Fruit fly (Drosophila melanogaster) Kc167 (cell line): ENCODE data around the gene Tsp68C.

Experiments used
- Myc ChIP-seq: fragments of >200 bp; optimal IDR thresholded peaks from 2 replicates; lab custom pipeline; 2017; ENCODE audit warnings: missing external identifiers
- Sin3A ChIP-seq: fragments of >200 bp; optimal IDR thresholded peaks from 2 replicates; lab custom pipeline; 2018; ENCODE audit warnings: missing external identifiers
- h ChIP-seq: fragments of >200 bp; optimal IDR thresholded peaks from 3 replicates; lab custom pipeline; 2018; ENCODE audit warnings: missing external identifiers
- insv ChIP-seq: fragments of >200 bp; optimal IDR thresholded peaks from 3 replicates; lab custom pipeline; 2018; ENCODE audit warnings: missing external identifiers
- psq ChIP-seq: fragments of >200 bp; optimal IDR thresholded peaks from 2 replicates; lab custom pipeline; 2017; ENCODE audit warnings: missing external identifiers
- ttk ChIP-seq: sonication (Bioruptor generic); optimal IDR thresholded peaks from 2 replicates; lab custom pipeline; 2017; ENCODE audit warnings: missing external identifiers

Tsp68C gene

DNA sequence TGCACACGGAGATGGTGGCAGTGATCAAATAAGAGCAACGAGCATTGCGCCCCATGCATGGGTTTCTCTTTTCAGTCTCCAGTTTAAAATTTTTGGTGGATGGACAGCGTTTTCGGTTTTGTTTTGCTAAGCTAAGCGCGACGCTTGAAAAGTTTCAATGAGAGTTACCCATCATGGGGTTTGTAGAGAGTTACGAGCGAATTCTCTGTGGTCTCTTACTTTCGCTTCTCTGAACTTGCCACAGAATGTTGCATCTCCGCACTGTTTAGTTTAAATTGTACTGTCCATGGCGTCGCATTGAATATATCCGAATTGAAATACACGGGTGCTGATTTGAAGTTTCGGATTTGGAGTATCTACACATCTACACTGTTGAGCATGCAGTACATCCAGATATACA lies at the start of gene Tsp68C:
Gene Tsp68C, plus strand, starts transcription at position 301 of the 400 bp plus-strand sequence.
- TF ChIP-seq insv (no peak), psq (lab: Kevin White, UChicago) (no peak), Myc (lab: Kevin White, UChicago) (no peak), ttk (no peak), Sin3A (lab: Kevin White, UChicago) (no peak), h (lab: Kevin White, UChicago) (no peak)

DNA sequence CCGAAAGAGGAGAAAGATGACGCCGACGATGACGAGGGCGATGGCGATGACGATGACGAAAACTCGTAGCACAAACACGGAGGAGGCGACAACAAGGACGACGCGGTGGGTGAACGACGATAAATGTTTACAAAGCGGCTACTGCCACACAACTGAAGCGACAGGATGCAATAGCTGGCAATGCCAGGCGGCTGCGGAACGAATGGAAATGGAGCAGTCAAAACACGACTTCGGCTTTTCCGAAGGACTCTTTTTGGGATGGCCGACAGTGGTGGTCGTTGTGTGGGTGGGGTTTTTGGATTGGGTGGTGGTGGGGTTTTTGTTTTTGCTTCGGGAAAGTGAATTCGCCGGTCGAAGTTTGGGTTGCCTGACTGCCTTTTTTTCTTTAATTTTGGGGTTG lies 40.2 kb upstream of the Tsp68C start, which contains the start of gene bru3:
Gene bru3, minus strand, starts transcription at position 143 of the 400 bp plus-strand sequence.
- TF ChIP-seq Sin3A (lab: Kevin White, UChicago) (no peak), insv (no peak), h (lab: Kevin White, UChicago) (no peak), ttk (no peak), psq (lab: Kevin White, UChicago) (no peak), Myc (lab: Kevin White, UChicago) (no peak)

DNA sequence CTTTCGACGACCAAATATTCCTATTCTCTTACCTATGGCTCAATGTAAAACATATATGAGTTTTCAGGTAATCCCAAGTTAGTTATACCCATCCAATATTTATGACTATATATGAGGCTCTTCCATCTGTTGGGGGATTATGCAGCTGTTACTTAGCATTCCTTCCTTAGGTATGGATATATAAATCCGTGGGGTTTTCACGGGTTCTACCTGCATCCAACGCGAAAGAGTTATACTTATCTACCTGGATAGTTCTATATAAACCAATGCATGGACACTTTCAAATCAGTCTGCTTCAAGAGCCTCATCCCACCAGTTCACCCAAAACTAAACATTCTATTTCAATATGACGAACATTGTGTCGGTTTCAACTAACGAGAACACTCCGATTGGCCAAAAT lies 6.0 kb upstream of the Tsp68C start, which contains the start of gene CG43184:
Gene CG43184, plus strand, starts transcription at position 301 of the 400 bp plus-strand sequence.
- no peak for TF ChIP-seq Myc (lab: Kevin White, UChicago)
- no peak for TF ChIP-seq insv
- TF ChIP-seq psq (lab: Kevin White, UChicago) = no peak

DNA sequence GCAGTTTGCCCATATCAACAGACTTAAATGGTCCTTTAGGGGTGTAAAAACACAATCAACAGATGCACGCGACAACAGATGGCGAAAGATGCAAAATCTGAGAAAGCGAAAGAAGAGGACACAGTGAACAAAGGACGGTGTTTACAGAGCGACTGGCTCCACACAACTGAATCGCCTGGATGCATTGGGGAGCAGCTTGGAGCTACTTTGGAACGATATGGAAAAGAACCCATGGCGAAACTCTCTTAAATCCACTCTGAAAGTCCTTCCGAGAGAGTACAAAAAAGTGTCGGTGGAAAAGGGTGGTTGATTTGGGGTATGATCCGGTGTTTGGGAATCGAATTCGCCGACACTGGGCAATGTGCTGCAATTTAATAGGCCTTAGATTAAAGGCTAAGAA lies 2.7 kb upstream of the Tsp68C start:
- TF ChIP-seq Myc (lab: Kevin White, UChicago) (no peak), psq (lab: Kevin White, UChicago) (no peak), ttk (no peak), insv (no peak), Sin3A (lab: Kevin White, UChicago) (no peak)

DNA sequence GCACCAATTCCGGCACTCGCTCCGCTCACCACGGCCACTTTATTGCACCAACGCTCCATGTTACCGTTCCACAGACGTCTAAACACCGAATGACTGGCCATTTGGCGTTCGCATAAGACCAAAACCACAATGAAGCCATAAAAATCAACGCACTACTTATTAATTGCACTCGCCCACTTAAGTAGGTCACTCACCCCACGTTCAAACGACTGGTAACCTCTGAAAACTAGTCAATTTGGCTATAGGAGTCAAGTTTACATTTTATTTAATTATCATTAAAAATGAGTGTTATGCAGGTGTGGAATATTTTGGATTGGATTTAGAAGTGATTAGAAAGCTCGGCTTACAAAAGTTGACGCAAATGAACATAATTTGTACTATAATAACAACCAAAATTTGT lies 1.3 kb upstream of the Tsp68C start, which contains the start of gene CG8757:
Gene CG8757, minus strand, starts transcription at position 101 of the 400 bp plus-strand sequence.
- TF ChIP-seq insv (no peak), h (lab: Kevin White, UChicago) (no peak), psq (lab: Kevin White, UChicago) (no peak), Sin3A (lab: Kevin White, UChicago) (no peak), Myc (lab: Kevin White, UChicago) (no peak), ttk (no peak)

DNA sequence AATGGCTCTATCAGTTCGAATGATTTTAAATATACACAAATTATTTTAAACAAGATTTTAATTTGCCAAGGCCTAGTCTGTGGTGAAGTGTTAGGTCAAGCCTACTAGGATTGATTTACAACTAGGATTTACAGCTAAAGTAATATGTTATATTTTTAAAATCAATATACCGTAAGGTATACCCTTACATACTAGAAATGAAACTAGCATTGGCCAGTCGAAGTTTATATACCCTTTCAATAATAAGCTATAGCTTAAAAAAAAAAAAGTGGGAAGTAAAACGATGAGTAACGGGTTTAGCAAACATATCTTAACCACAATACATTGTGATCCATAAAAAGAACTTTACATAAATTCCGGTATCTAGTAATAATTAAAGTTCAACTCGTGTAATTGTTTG lies 539 bp upstream of the Tsp68C start, which contains the start of gene CG8750:
Gene CG8750, minus strand, starts transcription at position 101 of the 400 bp plus-strand sequence.
- TF ChIP-seq ttk = no peak
- TF ChIP-seq Myc (lab: Kevin White, UChicago) = no peak
- no peak for TF ChIP-seq h (lab: Kevin White, UChicago)
- no peak for TF ChIP-seq psq (lab: Kevin White, UChicago)
- TF ChIP-seq Sin3A (lab: Kevin White, UChicago) = no peak
- TF ChIP-seq insv = no peak

DNA sequence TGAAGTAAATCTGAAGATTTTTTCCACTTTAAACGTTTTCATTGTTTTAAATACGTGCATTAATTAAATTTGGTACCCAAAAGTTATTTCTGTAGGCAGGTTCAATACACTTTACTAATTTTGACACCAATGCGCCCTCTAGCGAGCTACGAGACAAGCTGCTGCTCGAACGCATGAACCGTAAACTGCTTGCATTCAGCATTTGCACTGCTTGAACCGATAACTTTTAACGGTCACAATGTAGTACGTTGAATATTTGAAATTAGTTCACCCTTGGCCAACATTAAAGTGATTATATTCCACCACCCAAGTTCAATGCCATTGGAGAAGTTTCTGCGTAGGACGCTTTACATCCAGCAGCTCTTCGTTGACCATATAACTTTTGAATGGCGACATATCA lies 1.8 kb downstream of the Tsp68C start:
- no peak for TF ChIP-seq insv
- no peak for TF ChIP-seq Sin3A (lab: Kevin White, UChicago)
- TF ChIP-seq ttk = no peak
- no peak for TF ChIP-seq Myc (lab: Kevin White, UChicago)
- no peak for TF ChIP-seq h (lab: Kevin White, UChicago)

DNA sequence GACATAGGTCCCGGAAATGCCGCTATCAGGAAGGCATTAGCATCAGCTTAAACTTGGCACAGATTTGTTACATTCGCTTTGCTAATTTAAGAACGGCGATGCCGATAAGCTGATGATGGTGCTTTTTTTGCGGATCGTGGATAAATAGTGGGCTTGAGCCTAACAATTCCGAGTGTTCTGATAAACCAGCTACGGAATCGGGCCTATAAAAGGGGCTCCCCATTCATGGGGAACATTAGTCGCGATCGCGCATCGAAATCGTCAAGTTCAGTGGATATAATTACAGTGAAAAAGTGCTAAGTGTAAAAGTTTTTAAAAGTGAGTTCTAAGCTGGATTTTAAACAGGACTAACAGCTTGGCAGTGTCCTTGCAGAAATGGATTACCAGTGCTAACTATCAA lies 2.3 kb downstream of the Tsp68C start, which contains the start of gene Hml:
Gene Hml, plus strand, starts transcription at position 301 of the 400 bp plus-strand sequence.
- TF ChIP-seq Myc (lab: Kevin White, UChicago) (no peak), Sin3A (lab: Kevin White, UChicago) (no peak), ttk (no peak), psq (lab: Kevin White, UChicago) (no peak), insv (no peak), h (lab: Kevin White, UChicago) (no peak)

DNA sequence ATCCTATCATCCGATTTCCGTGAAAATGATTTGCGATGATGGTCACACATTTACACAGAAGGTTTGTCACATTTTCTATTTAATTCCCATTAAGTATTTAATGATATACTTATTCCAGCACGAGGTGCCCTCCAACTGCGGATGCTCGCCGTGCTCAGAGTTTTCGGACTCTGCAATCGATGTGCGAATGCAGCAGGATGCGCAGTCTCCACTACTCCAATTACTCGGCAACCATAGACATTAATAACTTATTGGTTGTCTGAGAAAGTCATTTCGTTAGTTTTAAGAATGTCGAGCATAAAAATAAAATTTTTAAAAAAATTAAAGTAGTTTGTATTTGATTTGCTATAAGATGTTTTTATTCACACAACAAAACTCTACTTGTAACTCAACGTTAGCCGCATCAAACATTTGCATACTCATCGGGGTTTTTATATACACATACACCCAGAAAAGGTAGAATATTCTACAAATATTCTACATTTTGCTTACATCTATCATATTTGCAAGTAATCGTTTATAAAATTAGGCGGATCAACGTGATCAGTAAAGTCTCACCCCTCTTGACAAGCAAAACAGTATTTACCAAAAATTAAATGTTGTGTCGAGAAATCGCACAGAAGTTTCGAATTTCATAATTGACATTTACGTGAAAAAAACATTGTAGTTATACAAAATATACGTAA lies 16.4 kb downstream of the Tsp68C start:
- TF ChIP-seq h (lab: Kevin White, UChicago) = no peak

DNA sequence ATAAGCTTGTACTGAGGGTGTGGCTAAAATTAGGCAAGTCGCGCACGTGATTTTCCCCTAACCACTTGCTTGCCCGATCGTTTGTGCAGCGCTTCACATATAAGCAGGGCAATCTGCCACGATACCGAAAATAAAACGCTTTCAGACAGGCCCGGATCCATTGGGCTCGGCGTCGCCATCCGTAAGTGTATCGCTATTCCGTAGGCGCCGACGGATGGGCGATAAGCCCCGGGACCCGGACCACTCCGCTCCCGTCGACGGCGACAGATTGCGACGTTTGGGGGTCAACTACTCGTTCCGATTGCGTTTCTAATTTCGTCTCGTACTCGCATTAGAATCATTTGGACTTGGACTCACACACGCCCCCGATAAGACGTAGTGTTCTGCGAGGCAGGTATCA lies 18.9 kb downstream of the Tsp68C start:
- TF ChIP-seq Myc (lab: Kevin White, UChicago) (no peak), psq (lab: Kevin White, UChicago) (no peak), ttk (no peak), h (lab: Kevin White, UChicago) (no peak), Sin3A (lab: Kevin White, UChicago) (no peak), insv (no peak)

DNA sequence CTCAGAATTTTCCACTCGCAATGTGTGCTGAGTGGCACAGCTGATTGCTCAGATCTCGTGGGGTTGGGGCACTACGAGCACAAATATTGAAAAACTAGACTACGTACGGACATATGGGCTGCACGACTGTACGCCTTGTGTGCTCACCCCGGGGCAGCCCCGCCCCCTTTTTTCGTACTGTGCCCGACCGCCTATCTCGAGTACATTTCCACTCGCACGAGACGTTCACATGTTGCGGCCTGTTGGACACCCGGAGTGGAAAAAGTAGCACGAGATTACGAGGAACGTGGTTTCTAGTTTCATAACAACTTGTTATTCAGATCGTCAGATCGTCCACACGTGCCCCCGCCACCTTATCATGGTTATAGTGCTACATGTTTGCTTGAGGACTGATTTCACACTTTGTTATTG lies 19.9 kb downstream of the Tsp68C start:
- TF ChIP-seq psq (lab: Kevin White, UChicago) (no peak), Myc (lab: Kevin White, UChicago) (no peak), h (lab: Kevin White, UChicago) (no peak), Sin3A (lab: Kevin White, UChicago) (no peak)

DNA sequence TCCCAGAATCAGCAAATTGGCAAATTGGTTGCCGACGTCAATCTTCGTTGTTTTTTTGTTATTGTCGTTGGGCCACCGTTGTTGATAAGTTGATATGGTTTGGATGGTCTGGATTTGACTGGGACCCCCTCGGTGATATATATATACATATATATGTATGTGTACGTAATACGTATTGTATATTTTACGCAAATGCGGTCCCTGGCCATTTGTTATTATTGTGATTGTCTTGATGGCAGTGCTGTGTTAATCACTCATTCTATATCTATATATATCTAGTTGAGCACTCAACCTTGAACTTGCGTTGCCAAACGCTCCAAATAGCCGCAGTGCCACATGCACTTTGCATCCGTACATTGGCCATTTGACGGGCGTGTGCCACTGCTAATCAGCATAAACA lies 21.1 kb downstream of the Tsp68C start:
- TF ChIP-seq psq (lab: Kevin White, UChicago) (no peak), Sin3A (lab: Kevin White, UChicago) (no peak), Myc (lab: Kevin White, UChicago) (no peak), insv (no peak), h (lab: Kevin White, UChicago) (no peak), ttk (no peak)

DNA sequence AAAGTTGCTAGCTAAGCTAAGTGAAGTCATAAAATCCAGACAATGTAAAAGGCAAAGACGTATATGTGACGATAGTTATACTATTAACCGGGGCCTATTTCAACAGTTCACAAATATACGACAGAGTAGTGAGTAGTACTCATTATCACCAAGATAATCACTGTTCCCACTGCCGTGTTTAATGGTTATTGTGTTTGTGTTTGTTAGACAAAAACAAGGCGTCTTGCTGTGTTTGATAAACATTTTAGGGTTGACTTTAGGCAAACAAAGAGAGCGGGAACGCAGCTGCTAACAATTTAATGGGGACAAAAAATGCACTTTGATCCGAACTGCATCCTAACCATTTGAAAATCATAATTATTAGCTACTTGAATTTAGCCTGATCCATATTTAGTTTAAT lies 22.0 kb downstream of the Tsp68C start:
- TF ChIP-seq psq (lab: Kevin White, UChicago) (no peak), insv (no peak), ttk (no peak), Sin3A (lab: Kevin White, UChicago) (no peak), Myc (lab: Kevin White, UChicago) (no peak), h (lab: Kevin White, UChicago) (no peak)
